Worm (Caenorhabditis elegans) whole organism, mixed stage, embryonic: ENCODE data around the gene acy-4.

ENCODE experiments used
- M03D4.4 ChIP-seq: sonication (generic microtip); optimal IDR thresholded peaks from 2 replicates; lab custom pipeline; 2017; ENCODE audit warnings: mild to moderate bottlenecking, missing genetic modification characterization, missing compliant biosample characterization
- blmp-1 ChIP-seq: fragments of 150-350 bp; optimal IDR thresholded peaks from 2 replicates; lab custom pipeline; 2014; ENCODE audit warnings: missing biosample characterization, missing genetic modification characterization
- ceh-39 ChIP-seq: fragments of 150-350 bp; optimal IDR thresholded peaks from 2 replicates; lab custom pipeline; 2014; ENCODE audit warnings: missing biosample characterization, missing genetic modification characterization
- ceh-43 ChIP-seq: fragments of 200-800 bp; sonication (Bioruptor generic); optimal IDR thresholded peaks from 2 replicates; lab custom pipeline; 2018; ENCODE audit warnings: mild to moderate bottlenecking, missing genetic modification characterization, moderate library complexity, missing compliant biosample characterization
- ceh-83 ChIP-seq: fragments of 200-800 bp; sonication (Bioruptor generic); optimal IDR thresholded peaks from 2 replicates; lab custom pipeline; 2018; ENCODE audit warnings: mild to moderate bottlenecking, missing genetic modification characterization, missing compliant biosample characterization
- ces-1 ChIP-seq: fragments of 150-350 bp; optimal IDR thresholded peaks from 2 replicates; lab custom pipeline; 2014; ENCODE audit warnings: missing biosample characterization, missing genetic modification reagents, missing genetic modification characterization
- drap-1 ChIP-seq: fragments of 200-800 bp; sonication (Bioruptor generic); optimal IDR thresholded peaks from 3 replicates; lab custom pipeline; 2018; ENCODE audit warnings: mild to moderate bottlenecking, missing genetic modification characterization, missing compliant biosample characterization
- elt-1 ChIP-seq: sonication (generic microtip); optimal IDR thresholded peaks from 2 replicates; lab custom pipeline; 2017; ENCODE audit warnings: missing genetic modification characterization, mild to moderate bottlenecking, missing compliant biosample characterization, antibody characterized with exemption, moderate library complexity, borderline replicate concordance; ENCODE audit not compliant: insufficient read depth
- elt-3 ChIP-seq: fragments of 150-350 bp; optimal IDR thresholded peaks from 2 replicates; lab custom pipeline; 2014; ENCODE audit warnings: missing biosample characterization, missing genetic modification characterization
- flh-1 ChIP-seq: fragments of 200-800 bp; sonication (Bioruptor generic); optimal IDR thresholded peaks from 2 replicates; lab custom pipeline; 2018; ENCODE audit warnings: mild to moderate bottlenecking, missing genetic modification characterization, moderate library complexity, missing compliant biosample characterization
- ham-2 ChIP-seq: fragments of 200-800 bp; sonication (Bioruptor generic); optimal IDR thresholded peaks from 2 replicates; lab custom pipeline; 2018; ENCODE audit warnings: mild to moderate bottlenecking, missing genetic modification characterization, missing compliant biosample characterization
- hlh-1 ChIP-seq: fragments of 150-350 bp; optimal IDR thresholded peaks from 2 replicates; lab custom pipeline; 2014; ENCODE audit warnings: missing biosample characterization, missing genetic modification reagents, missing genetic modification characterization
- lin-32 ChIP-seq: fragments of 200-800 bp; sonication (Bioruptor generic); optimal IDR thresholded peaks from 2 replicates; lab custom pipeline; 2018; ENCODE audit warnings: mild to moderate bottlenecking, missing genetic modification characterization, missing compliant biosample characterization
- lsy-2 ChIP-seq: fragments of 150-350 bp; optimal IDR thresholded peaks from 2 replicates; lab custom pipeline; 2014; ENCODE audit warnings: missing biosample characterization, missing genetic modification characterization
- mep-1 ChIP-seq: fragments of 150-350 bp; optimal IDR thresholded peaks from 2 replicates; lab custom pipeline; 2017; ENCODE audit warnings: missing biosample characterization, missing genetic modification reagents, missing genetic modification characterization, inconsistent platforms
- mls-2 ChIP-seq: sonication (generic microtip); optimal IDR thresholded peaks from 2 replicates; lab custom pipeline; 2016; ENCODE audit warnings: mild to moderate bottlenecking, missing genetic modification characterization, moderate library complexity, missing compliant biosample characterization
- nhr-12 ChIP-seq: fragments of 150-350 bp; optimal IDR thresholded peaks from 2 replicates; lab custom pipeline; 2014; ENCODE audit warnings: missing biosample characterization, missing genetic modification characterization
- nhr-237 ChIP-seq: fragments of 150-350 bp; optimal IDR thresholded peaks from 2 replicates; lab custom pipeline; 2014; ENCODE audit warnings: missing biosample characterization, missing genetic modification characterization
- nhr-28 ChIP-seq: fragments of 150-350 bp; optimal IDR thresholded peaks from 2 replicates; lab custom pipeline; 2014; ENCODE audit warnings: missing biosample characterization, missing genetic modification characterization
- nhr-76 ChIP-seq: sonication (generic microtip); optimal IDR thresholded peaks from 2 replicates; lab custom pipeline; 2017; ENCODE audit warnings: missing biosample characterization, missing genetic modification characterization
- pha-4 ChIP-seq: fragments of 150-350 bp; optimal IDR thresholded peaks from 2 replicates; lab custom pipeline; 2018; ENCODE audit warnings: missing biosample characterization, missing genetic modification reagents, missing genetic modification characterization
- sem-2 ChIP-seq: fragments of 200-800 bp; sonication (Bioruptor generic); optimal IDR thresholded peaks from 2 replicates; lab custom pipeline; 2018; ENCODE audit warnings: mild to moderate bottlenecking, missing genetic modification characterization, missing compliant biosample characterization
- sptf-1 ChIP-seq: sonication (generic microtip); optimal IDR thresholded peaks from 2 replicates; lab custom pipeline; 2017; ENCODE audit warnings: mild to moderate bottlenecking, missing genetic modification characterization, moderate library complexity, missing compliant biosample characterization
- tbx-8 ChIP-seq: fragments of 200-800 bp; sonication (Bioruptor generic); optimal IDR thresholded peaks from 2 replicates; lab custom pipeline; 2018; ENCODE audit warnings: mild to moderate bottlenecking, missing genetic modification characterization, moderate library complexity, missing compliant biosample characterization
- unc-120 ChIP-seq: sonication (generic microtip); optimal IDR thresholded peaks from 2 replicates; lab custom pipeline; 2017; ENCODE audit warnings: missing genetic modification characterization, missing compliant biosample characterization; ENCODE audit not compliant: poor library complexity, severe bottlenecking
- unc-39 ChIP-seq: fragments of 150-350 bp; optimal IDR thresholded peaks from 2 replicates; lab custom pipeline; 2014; ENCODE audit warnings: missing biosample characterization, missing genetic modification characterization
- unc-62 ChIP-seq: fragments of 150-350 bp; optimal IDR thresholded peaks from 2 replicates; lab custom pipeline; 2014; ENCODE audit warnings: missing biosample characterization, missing genetic modification reagents, missing genetic modification characterization
- zip-8 ChIP-seq: fragments of 150-350 bp; optimal IDR thresholded peaks from 2 replicates; lab custom pipeline; 2014; ENCODE audit warnings: missing biosample characterization, missing genetic modification characterization
- ztf-11 ChIP-seq: fragments of 150-350 bp; optimal IDR thresholded peaks from 2 replicates; lab custom pipeline; 2014; ENCODE audit warnings: missing biosample characterization, missing genetic modification characterization

The acy-4 gene

DNA sequence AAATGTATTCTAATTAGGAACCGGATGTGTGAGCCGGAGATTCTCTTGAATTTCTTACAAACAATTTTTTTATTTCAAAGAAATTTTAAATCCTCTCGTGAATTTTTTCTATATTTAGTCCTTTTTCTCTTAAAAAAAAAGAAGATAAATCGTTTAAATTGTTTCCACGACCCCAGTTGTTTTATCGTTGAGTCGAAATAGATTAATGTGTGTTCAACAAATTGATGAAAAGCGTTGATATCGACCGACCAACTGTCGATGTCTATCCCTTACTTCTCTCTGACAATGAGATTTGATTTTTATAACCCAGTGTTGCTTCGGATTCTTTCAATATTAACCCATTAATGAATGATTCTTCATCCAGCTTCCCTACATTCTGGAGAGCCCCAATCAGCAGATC lies 24.4 kb downstream of the acy-4 start, which contains the start of gene CD4.1:
Gene CD4.1, plus strand, starts transcription at position 301 of the 400 bp plus-strand sequence.
- peak; percentile 12 for TF ChIP-seq hlh-1 (tag; lab: Kevin White, UChicago)
- no peak for TF ChIP-seq zip-8 (tag; lab: Kevin White, UChicago)

DNA sequence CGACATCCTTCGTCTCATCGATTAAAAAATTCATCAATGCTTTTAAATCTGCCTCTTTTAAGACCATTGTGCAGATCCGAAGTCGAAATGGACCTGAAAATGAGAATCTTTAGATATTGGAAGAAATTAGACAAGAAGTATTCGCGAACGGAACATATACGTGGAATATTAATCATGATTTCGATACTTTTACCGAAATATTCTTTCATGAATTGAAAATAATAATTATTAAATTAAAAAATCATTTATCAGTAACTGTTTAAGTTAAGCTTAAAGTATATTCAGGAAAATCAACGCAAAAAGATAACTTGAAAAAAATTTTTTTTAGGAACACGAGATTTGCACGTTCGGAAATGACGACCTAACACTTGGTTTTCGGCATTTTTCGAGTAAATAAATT lies 29.4 kb downstream of the acy-4 start, which contains the start of gene CD4.8:
Gene CD4.8, minus strand, starts transcription at position 101 of the 400 bp plus-strand sequence.
- TF ChIP-seq nhr-28 (tag; lab: Kevin White, UChicago) (no peak), pha-4 (no peak), unc-62 (GFP tag; lab: Kevin White, UChicago) (no peak), nhr-237 (no peak), lin-32 (GFP tag; lab: Kevin White, UChicago) (no peak), ceh-39 (no peak), unc-120 (tag; lab: Kevin White, UChicago) (no peak), drap-1 (GFP tag; lab: Kevin White, UChicago) (no peak), ces-1 (no peak), ham-2 (GFP tag; lab: Kevin White, UChicago) (no peak), nhr-12 (tag; lab: Kevin White, UChicago) (no peak), ceh-43 (GFP tag; lab: Kevin White, UChicago) (no peak)

DNA sequence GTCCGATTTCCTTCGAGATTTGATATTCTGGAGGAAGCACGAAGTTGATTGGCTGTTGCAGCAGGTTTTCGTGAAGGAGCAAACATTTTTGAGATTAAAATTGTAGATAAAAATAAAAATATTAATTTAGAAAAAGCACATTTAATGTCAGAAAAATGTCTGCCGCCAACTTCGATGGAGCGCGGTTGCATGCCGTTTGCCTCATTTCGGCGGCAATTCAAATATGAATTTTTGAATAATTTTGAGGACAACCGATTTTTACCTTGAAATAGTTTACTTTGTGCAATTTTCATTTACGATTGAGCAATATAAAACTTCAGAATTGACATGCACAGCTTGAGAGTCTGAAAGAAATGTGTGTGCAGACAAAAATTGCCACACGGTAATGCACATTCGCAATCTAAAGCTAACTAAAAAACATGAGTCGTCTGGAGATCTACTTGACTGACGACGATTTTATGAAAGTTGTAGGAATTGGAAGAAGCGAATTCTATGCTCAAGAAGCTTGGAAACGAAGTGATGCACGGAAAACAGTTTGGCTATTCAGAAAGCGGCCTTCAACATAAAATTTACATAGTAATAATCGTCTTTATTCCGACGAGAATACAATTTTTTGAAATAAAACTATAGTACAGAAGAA lies 34.2 kb downstream of the acy-4 start, which contains the start of gene zhit-1:
Gene zhit-1, minus strand, starts transcription at position 161 of the 640 bp plus-strand sequence.
- TF ChIP-seq sem-2 (GFP tag; lab: Kevin White, UChicago) = no peak
- peak; percentile 28 for TF ChIP-seq mep-1 (tag; lab: Kevin White, UChicago)
- no peak for TF ChIP-seq sptf-1 (tag; lab: Kevin White, UChicago)
- no peak for TF ChIP-seq elt-3 (tag; lab: Kevin White, UChicago)

DNA sequence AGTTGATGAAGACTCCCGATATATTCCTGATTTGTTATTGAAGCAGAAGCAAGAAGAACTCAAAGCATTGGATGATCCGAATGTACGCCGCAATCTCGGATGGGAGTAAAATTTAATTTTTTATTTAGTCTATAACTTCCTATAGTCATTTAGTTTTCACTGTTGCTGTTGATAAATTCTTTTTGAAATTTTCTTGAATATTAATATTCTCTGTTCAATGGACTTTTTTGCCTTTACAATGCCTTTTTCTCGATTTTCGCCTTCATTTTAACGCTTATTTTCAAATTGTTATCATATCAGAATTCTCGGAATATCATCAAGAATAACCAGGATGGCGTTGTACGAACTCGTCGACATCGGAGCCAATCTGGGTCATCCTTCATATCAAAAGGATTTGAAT lies 36.4 kb downstream of the acy-4 start, which contains the start of gene crn-2:
Gene crn-2, plus strand, starts transcription at position 301 of the 400 bp plus-strand sequence.
- TF ChIP-seq mls-2 (tag; lab: Kevin White, UChicago) = no peak
- TF ChIP-seq zip-8 (tag; lab: Kevin White, UChicago) = no peak
- no peak for TF ChIP-seq ceh-83 (GFP tag; lab: Kevin White, UChicago)
- no peak for TF ChIP-seq lsy-2
- no peak for TF ChIP-seq ceh-39
- no peak for TF ChIP-seq blmp-1 (tag; lab: Kevin White, UChicago)
- no peak for TF ChIP-seq hlh-1 (tag; lab: Kevin White, UChicago)
- no peak for TF ChIP-seq elt-3 (tag; lab: Kevin White, UChicago)
- TF ChIP-seq tbx-8 (GFP tag; lab: Kevin White, UChicago) = no peak
- TF ChIP-seq unc-62 (GFP tag; lab: Kevin White, UChicago) = no peak
- TF ChIP-seq ham-2 (GFP tag; lab: Kevin White, UChicago) = no peak
- TF ChIP-seq ceh-43 (GFP tag; lab: Kevin White, UChicago) = no peak
- no peak for TF ChIP-seq M03D4.4
- no peak for TF ChIP-seq nhr-12 (tag; lab: Kevin White, UChicago)
- TF ChIP-seq ztf-11 (tag; lab: Kevin White, UChicago) = no peak
- TF ChIP-seq elt-1 (tag; lab: Kevin White, UChicago) = no peak
- no peak for TF ChIP-seq unc-39 (tag; lab: Kevin White, UChicago)
- TF ChIP-seq flh-1 (GFP tag; lab: Kevin White, UChicago) = no peak
- TF ChIP-seq nhr-76 (tag; lab: Kevin White, UChicago) = no peak

DNA sequence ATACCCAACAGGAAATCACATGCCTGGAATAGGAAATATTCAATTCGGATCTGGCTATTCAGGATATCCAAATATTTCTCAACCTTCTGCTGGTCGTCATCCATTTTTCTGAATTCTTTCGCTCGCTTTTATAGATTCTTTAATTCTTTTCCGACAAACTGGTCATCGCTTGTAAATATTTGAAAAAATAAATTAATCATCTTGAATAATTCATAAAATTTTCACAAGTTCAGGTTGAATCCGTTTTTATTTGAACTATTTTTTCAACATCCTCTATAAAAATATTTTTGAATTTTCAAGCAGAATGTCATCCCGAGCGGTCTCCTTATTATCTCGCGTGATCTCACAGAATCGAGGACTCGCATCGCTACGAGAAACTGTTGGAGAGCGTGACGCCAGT lies 37.3 kb downstream of the acy-4 start, which contains the start of gene mrpl-48:
Gene mrpl-48, plus strand, starts transcription at position 301 of the 400 bp plus-strand sequence.
- TF ChIP-seq mls-2 (tag; lab: Kevin White, UChicago) (no peak), unc-120 (tag; lab: Kevin White, UChicago) (no peak), hlh-1 (tag; lab: Kevin White, UChicago) (no peak)
